Fruit fly (Drosophila melanogaster): ENCODE results near the gene CG12375.
A peak's percentile ranks its signal among the peaks of the same experiment; 100 is the strongest.

Gene CG12375

DNA sequence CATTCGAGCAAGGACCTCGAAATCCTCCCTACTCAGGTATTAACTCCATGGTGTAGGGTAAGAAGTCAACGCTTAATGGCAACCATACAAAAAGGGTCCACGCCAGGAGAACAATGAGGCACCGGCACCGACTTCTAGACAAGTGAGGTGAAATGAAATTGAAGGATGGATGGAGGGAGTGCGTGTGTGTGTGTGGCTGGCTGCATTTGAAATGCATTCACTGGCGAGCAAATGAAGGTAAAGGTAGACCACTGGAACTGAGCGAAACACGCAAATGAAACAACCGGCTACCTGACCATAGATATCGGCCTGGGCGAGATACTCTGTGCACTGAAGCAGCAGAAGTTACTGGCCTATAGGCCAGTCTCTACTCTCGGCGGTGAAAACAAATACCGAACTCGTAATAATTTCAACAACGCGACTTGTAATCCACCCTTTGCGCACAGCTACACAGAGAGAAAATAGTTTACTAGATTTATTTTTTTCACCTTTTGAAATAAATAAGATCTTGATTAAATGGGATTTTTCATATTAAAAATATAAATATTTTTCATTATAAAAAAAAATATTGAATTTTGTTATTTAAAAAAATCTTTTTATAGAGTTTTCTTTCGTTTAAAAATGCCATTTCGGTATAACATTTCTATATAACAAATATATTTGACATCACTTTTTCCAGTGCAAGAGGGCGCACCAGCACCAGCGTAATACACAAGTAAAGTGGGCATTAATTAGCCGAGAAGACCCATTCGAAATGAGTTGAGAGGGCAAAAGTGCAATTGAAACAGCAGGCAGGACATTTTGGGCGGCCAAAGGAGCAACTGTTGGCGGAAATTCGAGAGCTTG is 44.8 kb downstream of the CG12375 start (continued):
- TF ChIP-seq gem (tag; optimal IDR thresholded peaks at IDR 0.05) = peak; percentile 94
- TF ChIP-seq CG4328 (GFP tag; optimal IDR thresholded peaks at IDR 0.05) = peak; percentile 48
- TF ChIP-seq CG8089 (GFP tag; optimal IDR thresholded peaks at IDR 0.05) = peak; percentile 8
- TF ChIP-seq CG1647 (GFP tag; optimal IDR thresholded peaks at IDR 0.05) = no peak
- no peak for TF ChIP-seq CG11085 (GFP tag; IDR thresholded peaks at IDR 0.05)
- TF ChIP-seq ftz-f1 (GFP tag; optimal IDR thresholded peaks at IDR 0.05) = no peak
- peak; percentile 89 for TF ChIP-seq dmrt99B (tag; optimal IDR thresholded peaks at IDR 0.05)
- TF ChIP-seq CG14050 (GFP tag; IDR thresholded peaks at IDR 0.05) = peak; percentile 74
- peak; percentile 94 for TF ChIP-seq dmrt11E (tag; optimal IDR thresholded peaks at IDR 0.05)
- TF ChIP-seq Gsc (GFP tag; IDR thresholded peaks at IDR 0.05) = no peak
- TF ChIP-seq Doc2 (GFP tag; IDR thresholded peaks at IDR 0.05) = no peak
- TF ChIP-seq ind (GFP tag; optimal IDR thresholded peaks at IDR 0.05) = peak; percentile 27
- TF ChIP-seq D19A (tag; optimal IDR thresholded peaks at IDR 0.05) = peak; percentile 88
- peak; percentile 57 for TF ChIP-seq Spps (tag; optimal IDR thresholded peaks at IDR 0.05)
- TF ChIP-seq tgo (GFP tag; IDR thresholded peaks at IDR 0.05) = peak; percentile 92
- TF ChIP-seq CG12236 (GFP tag; optimal IDR thresholded peaks at IDR 0.05) = no peak
- TF ChIP-seq yki (optimal IDR thresholded peaks at IDR 0.05) = no peak
- no peak for TF ChIP-seq GATAe (GFP tag; conservative IDR thresholded peaks at IDR 0.05)
- TF ChIP-seq CG10274 (GFP tag; optimal IDR thresholded peaks at IDR 0.05) = no peak
- peak; percentile 90 for TF ChIP-seq CG10979 (tag; optimal IDR thresholded peaks at IDR 0.05)
- TF ChIP-seq Dbx (GFP tag; IDR thresholded peaks at IDR 0.05) = peak; percentile 85
- no peak for TF ChIP-seq CG4730 (GFP tag; IDR thresholded peaks at IDR 0.05)
- TF ChIP-seq Xbp1 (GFP tag; optimal IDR thresholded peaks at IDR 0.05) = peak; percentile 78
- no peak for TF ChIP-seq unc-4 (GFP tag; IDR thresholded peaks at IDR 0.05; ENCODE audit: partially characterized antibody)
- peak; percentile 34 for TF ChIP-seq Lhr (GFP tag; optimal IDR thresholded peaks at IDR 0.05)
- no peak for TF ChIP-seq CG10565 (GFP tag; optimal IDR thresholded peaks at IDR 0.05)
- TF ChIP-seq CG14014 (GFP tag; IDR thresholded peaks at IDR 0.05) = peak; percentile 61
- TF ChIP-seq CG6854 (GFP tag; optimal IDR thresholded peaks at IDR 0.05) = peak; percentile 41
- TF ChIP-seq NfI (GFP tag; optimal IDR thresholded peaks at IDR 0.05) = peak; percentile 54
- no peak for TF ChIP-seq z (GFP tag; IDR thresholded peaks at IDR 0.05)
- peak; percentile 21 for TF ChIP-seq Fer3 (tag; optimal IDR thresholded peaks at IDR 0.05)
- TF ChIP-seq CG4360 (GFP tag; IDR thresholded peaks at IDR 0.05) = no peak
- no peak for TF ChIP-seq CG2678 (tag; optimal IDR thresholded peaks at IDR 0.05)
- TF ChIP-seq dimm (GFP tag; IDR thresholded peaks at IDR 0.05) = peak; percentile 56
- TF ChIP-seq tap (tag; optimal IDR thresholded peaks at IDR 0.05) = no peak
- no peak for TF ChIP-seq NK7.1 (GFP tag; optimal IDR thresholded peaks at IDR 0.05)
- TF ChIP-seq esg (GFP tag; conservative IDR thresholded peaks at IDR 0.05) = peak; percentile 87
- peak; percentile 38 for TF ChIP-seq schlank (tag; optimal IDR thresholded peaks at IDR 0.05)
- TF ChIP-seq pita (GFP tag; optimal IDR thresholded peaks at IDR 0.05) = no peak
- TF ChIP-seq nmo (GFP tag; optimal IDR thresholded peaks at IDR 0.05) = peak; percentile 76
- 0 out of 2 replicates have a peak, but pooled peaks have one; percentile 6 for TF ChIP-seq Taf1 (GFP tag; IDR thresholded peaks at IDR 0.05)
- TF ChIP-seq CG15269 (tag; optimal IDR thresholded peaks at IDR 0.05) = peak; percentile 87
- TF ChIP-seq HLH54F (GFP tag; optimal IDR thresholded peaks at IDR 0.05) = peak; percentile 44
- peak; percentile 85; the same call in 2 of the 3 replicates for TF ChIP-seq zfh1 (GFP tag; IDR thresholded peaks at IDR 0.05)
- peak; percentile 93 for TF ChIP-seq CG8924 (tag; optimal IDR thresholded peaks at IDR 0.05)
- no peak for TF ChIP-seq fd64A (GFP tag; optimal IDR thresholded peaks at IDR 0.05)
- TF ChIP-seq repo (GFP tag; optimal IDR thresholded peaks at IDR 0.05) = no peak
- peak in 1 of 2 experiments; percentile 79 for TF ChIP-seq dpn (GFP tag; optimal IDR thresholded peaks at IDR 0.05)
- TF ChIP-seq CG4707 (GFP tag; optimal IDR thresholded peaks at IDR 0.05) = peak; percentile 30
